Fruit fly (Drosophila melanogaster): ENCODE results near the gene RhoBTB.

Gene RhoBTB

dm6 chr3L:20370013-20370412 lies 6.0 kb upstream of the RhoBTB start, which contains the start of gene CG13247:
TSS of gene CG13247 (plus strand) at chr3L:20370313.
- no peak for TF ChIP-seq CG17801 (GFP tag; optimal IDR thresholded peaks at IDR 0.05; ENCODE audit: partially characterized antibody)

- no peak for TF ChIP-seq CG17801 (GFP tag; optimal IDR thresholded peaks at IDR 0.05; ENCODE audit: partially characterized antibody)
Measured at dm6 chr3L:20375467-20375866, 575 bp upstream of the RhoBTB start.

- no peak for TF ChIP-seq CG17801 (GFP tag; optimal IDR thresholded peaks at IDR 0.05; ENCODE audit: partially characterized antibody)
Measured at dm6 chr3L:20376564-20376920, 500 bp downstream of the RhoBTB start.

dm6 chr3L:20379496-20379895 lies 3.5 kb downstream of the RhoBTB start:
- TF ChIP-seq CG17801 (GFP tag; optimal IDR thresholded peaks at IDR 0.05; ENCODE audit: partially characterized antibody): no peak

- peak; percentile 76 for TF ChIP-seq CG17801 (GFP tag; optimal IDR thresholded peaks at IDR 0.05; ENCODE audit: partially characterized antibody)
Measured at dm6 chr3L:20384086-20384810, 8.2 kb downstream of the RhoBTB start, which contains the start of the genes CG5498 and fbl. TSS of gene CG5498 (minus strand) at chr3L:20384109. TSS of gene fbl (plus strand) at chr3L:20384429.

dm6 chr3L:20385006-20385405 lies 9.0 kb downstream of the RhoBTB start:
- no peak for TF ChIP-seq CG17801 (GFP tag; optimal IDR thresholded peaks at IDR 0.05; ENCODE audit: partially characterized antibody)

- no peak for TF ChIP-seq CG17801 (GFP tag; optimal IDR thresholded peaks at IDR 0.05; ENCODE audit: partially characterized antibody)
Measured at dm6 chr3L:20385408-20385807, 9.4 kb downstream of the RhoBTB start.

dm6 chr3L:20385969-20386370 lies 9.9 kb downstream of the RhoBTB start:
- TF ChIP-seq CG17801 (GFP tag; optimal IDR thresholded peaks at IDR 0.05; ENCODE audit: partially characterized antibody): no peak

dm6 chr3L:20387038-20387842 lies 11.2 kb downstream of the RhoBTB start:
- no peak for TF ChIP-seq CG17801 (GFP tag; optimal IDR thresholded peaks at IDR 0.05; ENCODE audit: partially characterized antibody)

- no peak for TF ChIP-seq CG17801 (GFP tag; optimal IDR thresholded peaks at IDR 0.05; ENCODE audit: partially characterized antibody)
Measured at dm6 chr3L:20387843-20388163, 11.8 kb downstream of the RhoBTB start.

- TF ChIP-seq CG17801 (GFP tag; optimal IDR thresholded peaks at IDR 0.05; ENCODE audit: partially characterized antibody): no peak
Measured at dm6 chr3L:20388983-20389382, 12.9 kb downstream of the RhoBTB start.

dm6 chr3L:20393357-20393756 lies 17.3 kb downstream of the RhoBTB start, which contains the start of gene CG33969:
TSS of gene CG33969 (minus strand) at chr3L:20393553.
- TF ChIP-seq CG17801 (GFP tag; optimal IDR thresholded peaks at IDR 0.05; ENCODE audit: partially characterized antibody): peak; percentile 2

dm6 chr3L:20395257-20395909 lies 19.3 kb downstream of the RhoBTB start:
- TF ChIP-seq CG17801 (GFP tag; optimal IDR thresholded peaks at IDR 0.05; ENCODE audit: partially characterized antibody): peak; percentile 75

- no peak for TF ChIP-seq CG17801 (GFP tag; optimal IDR thresholded peaks at IDR 0.05; ENCODE audit: partially characterized antibody)
Measured at dm6 chr3L:20396047-20396446, 20.0 kb downstream of the RhoBTB start.

- no peak for TF ChIP-seq CG17801 (GFP tag; optimal IDR thresholded peaks at IDR 0.05; ENCODE audit: partially characterized antibody)
Measured at dm6 chr3L:20397770-20398169, 21.7 kb downstream of the RhoBTB start.

Data from ovary, adult (tissue).